Worm (Caenorhabditis elegans) whole organism, late embryonic: Measurements from ENCODE around the gene F25F2.1.

Source experiments
- C08G9.2 ChIP-seq: sonication (generic microtip); optimal IDR thresholded peaks from 2 replicates; lab custom pipeline; 2016; ENCODE audit warnings: mild to moderate bottlenecking, missing genetic modification characterization, moderate library complexity, missing compliant biosample characterization
- T23F11.4 ChIP-seq: fragments of 200-800 bp; sonication (Bioruptor generic); optimal IDR thresholded peaks from 2 replicates; lab custom pipeline; 2018; ENCODE audit warnings: mild to moderate bottlenecking, missing genetic modification characterization, missing compliant biosample characterization
- ahr-1 ChIP-seq: sonication (generic microtip); optimal IDR thresholded peaks from 2 replicates; lab custom pipeline; 2016; ENCODE audit warnings: missing genetic modification characterization, missing compliant biosample characterization
- ceh-18 ChIP-seq: sonication (generic microtip); optimal IDR thresholded peaks from 2 replicates; lab custom pipeline; 2016; ENCODE audit warnings: missing genetic modification characterization, missing compliant biosample characterization
- ceh-19 ChIP-seq: fragments of 200-800 bp; sonication (Bioruptor generic); optimal IDR thresholded peaks from 2 replicates; lab custom pipeline; 2018; ENCODE audit warnings: mild to moderate bottlenecking, missing genetic modification characterization, missing compliant biosample characterization
- ceh-22 ChIP-seq: sonication (generic microtip); optimal IDR thresholded peaks from 2 replicates; lab custom pipeline; 2017; ENCODE audit warnings: missing biosample characterization, missing genetic modification characterization
- ceh-24 ChIP-seq: sonication (generic microtip); optimal IDR thresholded peaks from 2 replicates; lab custom pipeline; 2016; ENCODE audit warnings: mild to moderate bottlenecking, missing genetic modification characterization, missing compliant biosample characterization
- ceh-30 ChIP-seq: fragments of 150-350 bp; optimal IDR thresholded peaks from 2 replicates; lab custom pipeline; 2014; ENCODE audit warnings: missing biosample characterization, missing genetic modification characterization
- ceh-31 ChIP-seq: sonication (generic microtip); optimal IDR thresholded peaks from 2 replicates; lab custom pipeline; 2016; ENCODE audit warnings: missing genetic modification characterization, missing compliant biosample characterization
- ceh-34 ChIP-seq: sonication (generic microtip); optimal IDR thresholded peaks from 2 replicates; lab custom pipeline; 2016; ENCODE audit warnings: mild to moderate bottlenecking, missing genetic modification characterization, missing compliant biosample characterization
- ceh-48 ChIP-seq: sonication (generic microtip); optimal IDR thresholded peaks from 2 replicates; lab custom pipeline; 2016; ENCODE audit warnings: missing genetic modification characterization, inconsistent platforms, missing compliant biosample characterization
- ceh-6 ChIP-seq: fragments of 200-800 bp; sonication (Bioruptor generic); optimal IDR thresholded peaks from 2 replicates; lab custom pipeline; 2018; ENCODE audit warnings: mild to moderate bottlenecking, missing genetic modification characterization, missing compliant biosample characterization
- ceh-9 ChIP-seq: sonication (generic microtip); optimal IDR thresholded peaks from 2 replicates; lab custom pipeline; 2016; ENCODE audit warnings: mild to moderate bottlenecking, missing genetic modification characterization, inconsistent platforms, missing compliant biosample characterization
- elt-2 ChIP-seq: sonication (generic microtip); optimal IDR thresholded peaks from 2 replicates; lab custom pipeline; 2016; ENCODE audit warnings: missing genetic modification reagents, missing genetic modification characterization, missing compliant biosample characterization
- ets-4 ChIP-seq: sonication (generic microtip); optimal IDR thresholded peaks from 2 replicates; lab custom pipeline; 2016; ENCODE audit warnings: missing genetic modification characterization, missing compliant biosample characterization
- fkh-10 ChIP-seq: fragments of 150-350 bp; optimal IDR thresholded peaks from 2 replicates; lab custom pipeline; 2014; ENCODE audit warnings: missing biosample characterization, missing genetic modification reagents, missing genetic modification characterization
- fkh-6 ChIP-seq: sonication (generic microtip); optimal IDR thresholded peaks from 2 replicates; lab custom pipeline; 2016; ENCODE audit warnings: missing genetic modification characterization, missing compliant biosample characterization
- hlh-13 ChIP-seq: fragments of 200-800 bp; sonication (Bioruptor generic); optimal IDR thresholded peaks from 2 replicates; lab custom pipeline; 2018; ENCODE audit warnings: mild to moderate bottlenecking, missing genetic modification characterization, missing compliant biosample characterization
- hlh-15 ChIP-seq: sonication (generic microtip); optimal IDR thresholded peaks from 2 replicates; lab custom pipeline; 2016; ENCODE audit warnings: missing genetic modification characterization, missing compliant biosample characterization
- hlh-30 ChIP-seq: sonication (generic microtip); optimal IDR thresholded peaks from 2 replicates; lab custom pipeline; 2017; ENCODE audit warnings: antibody characterized with exemption, missing genetic modification characterization, missing compliant biosample characterization; ENCODE audit not compliant: insufficient read depth
- lin-11 ChIP-seq: fragments of 200-800 bp; sonication (Bioruptor generic); optimal IDR thresholded peaks from 2 replicates; lab custom pipeline; 2018; ENCODE audit warnings: mild to moderate bottlenecking, missing genetic modification characterization, missing compliant biosample characterization
- nhr-11 ChIP-seq: fragments of 150-350 bp; optimal IDR thresholded peaks from 2 replicates; lab custom pipeline; 2014; ENCODE audit warnings: missing biosample characterization, missing genetic modification characterization
- nhr-232 ChIP-seq: sonication (generic microtip); optimal IDR thresholded peaks from 2 replicates; lab custom pipeline; 2016; ENCODE audit warnings: missing genetic modification characterization, missing compliant biosample characterization
- odd-2 ChIP-seq: sonication (generic microtip); optimal IDR thresholded peaks from 2 replicates; lab custom pipeline; 2017; ENCODE audit warnings: antibody characterized with exemption, mild to moderate bottlenecking, missing genetic modification characterization, missing compliant biosample characterization
- ref-2 ChIP-seq: sonication (generic microtip); optimal IDR thresholded peaks from 2 replicates; lab custom pipeline; 2016; ENCODE audit warnings: missing genetic modification characterization, missing compliant biosample characterization
- rnt-1 ChIP-seq: sonication (generic microtip); optimal IDR thresholded peaks from 2 replicates; lab custom pipeline; 2016; ENCODE audit warnings: missing genetic modification characterization, missing compliant biosample characterization
- sdc-2 ChIP-seq: sonication (generic microtip); optimal IDR thresholded peaks from 2 replicates; lab custom pipeline; 2016; ENCODE audit warnings: missing genotype, missing genetic modification characterization, missing compliant biosample characterization
- sox-4 ChIP-seq: sonication (generic microtip); optimal IDR thresholded peaks from 2 replicates; lab custom pipeline; 2017; ENCODE audit warnings: mild to moderate bottlenecking, missing genetic modification characterization, inconsistent platforms, missing compliant biosample characterization
- syd-9 ChIP-seq: sonication (generic microtip); optimal IDR thresholded peaks from 2 replicates; lab custom pipeline; 2016; ENCODE audit warnings: mild to moderate bottlenecking, missing genetic modification characterization, moderate library complexity, missing compliant biosample characterization
- tbx-2 ChIP-seq: sonication (generic microtip); optimal IDR thresholded peaks from 2 replicates; lab custom pipeline; 2016; ENCODE audit warnings: missing genetic modification characterization, missing compliant biosample characterization
- tbx-7 ChIP-seq: sonication (generic microtip); optimal IDR thresholded peaks from 2 replicates; lab custom pipeline; 2016; ENCODE audit warnings: missing genotype, missing genetic modification characterization, missing compliant biosample characterization
- unc-55 ChIP-seq: sonication (generic microtip); optimal IDR thresholded peaks from 2 replicates; lab custom pipeline; 2017; ENCODE audit warnings: missing biosample characterization, missing genetic modification reagents, missing genetic modification characterization
- unc-86 ChIP-seq: sonication (generic microtip); optimal IDR thresholded peaks from 2 replicates; lab custom pipeline; 2016; ENCODE audit warnings: missing genetic modification characterization, missing compliant biosample characterization

F25F2.1 gene

DNA sequence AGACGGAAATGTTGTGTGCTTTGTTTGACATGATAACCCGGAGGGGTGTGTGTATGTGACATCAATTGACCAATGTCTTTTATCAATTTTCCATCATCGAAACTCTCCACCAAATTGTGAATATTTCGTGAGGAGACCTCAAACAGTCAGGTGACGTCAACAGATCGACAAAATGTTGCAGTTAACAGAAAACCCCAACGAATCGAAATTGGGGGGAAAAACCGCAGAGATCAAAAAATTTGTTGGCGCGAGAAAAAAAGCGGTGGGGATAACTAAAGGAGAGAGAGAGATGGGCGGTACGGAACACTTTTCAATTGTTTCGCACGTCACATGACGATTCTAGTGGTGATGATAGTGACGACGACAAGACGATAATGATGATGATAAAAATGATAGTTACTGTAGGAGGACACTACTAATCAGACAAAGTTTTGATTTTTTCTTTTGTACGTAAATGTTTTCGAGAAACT, 14.1 kb upstream of the F25F2.1 start:
- TF ChIP-seq ceh-9 (tag; lab: Kevin White, UChicago) = no peak
- no peak for TF ChIP-seq ceh-19 (GFP tag; lab: Kevin White, UChicago)
- TF ChIP-seq unc-86 = no peak
- no peak for TF ChIP-seq ceh-31 (tag; lab: Kevin White, UChicago)
- no peak for TF ChIP-seq ets-4 (tag; lab: Kevin White, UChicago)
- no peak for TF ChIP-seq ahr-1 (tag; lab: Kevin White, UChicago)
- peak; percentile 50 for TF ChIP-seq elt-2 (tag; lab: Kevin White, UChicago)
- TF ChIP-seq unc-55 (GFP tag; lab: Kevin White, UChicago) = no peak
- TF ChIP-seq hlh-30 = peak; percentile 63

DNA sequence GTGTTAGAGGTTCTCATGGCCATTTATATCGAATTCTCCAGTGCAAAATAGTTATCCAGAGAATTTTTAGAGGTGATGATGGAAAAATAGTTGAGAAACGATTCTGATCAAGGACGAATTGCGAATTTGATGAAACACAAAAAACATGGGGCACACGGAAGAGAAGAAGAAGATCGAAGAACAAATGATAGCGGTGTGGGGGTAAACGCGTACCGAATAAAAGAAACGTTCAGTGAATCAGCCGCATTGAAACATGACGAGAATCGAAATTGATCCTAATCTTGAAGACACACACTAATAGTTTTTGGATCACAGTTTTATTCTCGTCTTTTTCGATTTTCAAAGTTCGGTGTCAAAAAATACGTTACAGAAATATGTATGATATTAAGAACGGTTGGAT, 13.4 kb upstream of the F25F2.1 start:
- TF ChIP-seq hlh-15 (tag; lab: Kevin White, UChicago) (no peak), tbx-7 (tag; lab: Kevin White, UChicago) (no peak), sdc-2 (tag; lab: Kevin White, UChicago) (no peak), hlh-13 (no peak), odd-2 (tag; lab: Kevin White, UChicago) (no peak), ceh-22 (tag; lab: Kevin White, UChicago) (no peak), ceh-6 (GFP tag; lab: Kevin White, UChicago) (no peak), sox-4 (no peak), nhr-11 (tag; lab: Kevin White, UChicago) (no peak), ceh-24 (tag; lab: Kevin White, UChicago) (no peak)

DNA sequence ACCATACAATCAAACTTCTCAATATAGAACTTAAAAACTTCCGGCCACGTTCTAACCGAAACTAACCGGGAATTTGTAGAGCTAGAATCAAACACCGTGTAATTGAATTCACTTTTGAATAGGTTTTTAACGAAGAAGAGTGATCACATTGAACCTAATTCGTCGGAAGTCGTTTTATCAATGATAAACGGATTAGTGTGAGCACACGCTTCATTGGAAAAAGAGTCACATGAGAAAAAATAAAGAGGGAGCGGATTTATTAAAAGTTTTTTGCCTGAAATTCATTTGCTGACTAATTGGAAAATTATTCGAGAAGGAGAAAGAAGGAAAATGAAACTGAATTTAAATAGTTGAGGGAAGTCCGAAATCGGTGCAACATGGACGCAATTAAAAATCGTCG, 13.0 kb upstream of the F25F2.1 start:
- TF ChIP-seq lin-11 = no peak
- no peak for TF ChIP-seq rnt-1 (tag; lab: Kevin White, UChicago)
- no peak for TF ChIP-seq ceh-9 (tag; lab: Kevin White, UChicago)
- no peak for TF ChIP-seq ceh-18 (tag; lab: Kevin White, UChicago)
- TF ChIP-seq odd-2 (tag; lab: Kevin White, UChicago) = no peak

DNA sequence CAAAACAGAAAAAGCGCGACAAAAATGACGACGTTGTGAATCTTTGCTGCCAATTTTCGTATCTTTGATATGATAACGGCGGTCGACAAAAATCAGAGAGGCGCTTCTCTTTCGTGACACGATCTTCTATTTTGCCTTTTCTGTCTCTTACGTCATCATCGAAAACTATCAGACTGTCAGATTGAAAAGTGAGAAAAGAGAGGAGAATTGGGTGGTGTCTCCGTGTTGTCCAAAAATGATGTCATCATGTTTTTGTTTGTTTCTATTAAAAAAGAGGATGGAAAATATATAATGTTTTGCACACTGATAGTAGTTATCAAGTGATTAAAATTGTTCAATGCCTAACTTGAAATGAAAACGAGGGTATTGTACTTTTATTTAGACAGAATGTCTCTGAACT, 12.6 kb upstream of the F25F2.1 start:
- TF ChIP-seq unc-55 (GFP tag; lab: Kevin White, UChicago) = no peak
- TF ChIP-seq, all 69 proteins: peak for 0

DNA sequence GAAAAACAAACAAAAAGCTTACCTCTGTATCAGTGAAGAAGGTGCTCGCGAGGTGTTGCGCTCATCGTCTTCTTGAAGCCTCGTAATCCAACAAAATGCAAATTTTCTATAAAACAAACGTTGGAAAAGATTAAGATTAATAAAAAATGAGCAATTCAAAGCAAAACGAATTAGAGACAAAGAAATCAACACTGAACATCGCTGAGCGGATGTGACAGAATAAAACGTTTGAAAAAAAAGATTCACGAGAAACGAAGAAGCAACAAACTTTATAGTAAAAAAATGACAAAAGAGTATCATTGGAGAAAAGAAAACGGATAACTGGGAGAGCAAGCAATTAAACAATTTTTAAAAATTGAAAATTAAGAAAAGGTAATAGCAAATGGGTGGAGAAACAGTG, 9.7 kb upstream of the F25F2.1 start, which contains the start of the genes C07G2.5 and atf-7:
TSS of gene C07G2.5 (minus strand) at position 101 of the 400 bp plus-strand sequence.
TSS of gene atf-7 (minus strand) at position 108 of the 400 bp plus-strand sequence.
- TF ChIP-seq fkh-6 (no peak), tbx-2 (tag; lab: Kevin White, UChicago) (no peak), C08G9.2 (tag; lab: Kevin White, UChicago) (no peak), ceh-34 (tag; lab: Kevin White, UChicago) (no peak), T23F11.4 (GFP tag; lab: Kevin White, UChicago) (no peak), nhr-232 (no peak)

DNA sequence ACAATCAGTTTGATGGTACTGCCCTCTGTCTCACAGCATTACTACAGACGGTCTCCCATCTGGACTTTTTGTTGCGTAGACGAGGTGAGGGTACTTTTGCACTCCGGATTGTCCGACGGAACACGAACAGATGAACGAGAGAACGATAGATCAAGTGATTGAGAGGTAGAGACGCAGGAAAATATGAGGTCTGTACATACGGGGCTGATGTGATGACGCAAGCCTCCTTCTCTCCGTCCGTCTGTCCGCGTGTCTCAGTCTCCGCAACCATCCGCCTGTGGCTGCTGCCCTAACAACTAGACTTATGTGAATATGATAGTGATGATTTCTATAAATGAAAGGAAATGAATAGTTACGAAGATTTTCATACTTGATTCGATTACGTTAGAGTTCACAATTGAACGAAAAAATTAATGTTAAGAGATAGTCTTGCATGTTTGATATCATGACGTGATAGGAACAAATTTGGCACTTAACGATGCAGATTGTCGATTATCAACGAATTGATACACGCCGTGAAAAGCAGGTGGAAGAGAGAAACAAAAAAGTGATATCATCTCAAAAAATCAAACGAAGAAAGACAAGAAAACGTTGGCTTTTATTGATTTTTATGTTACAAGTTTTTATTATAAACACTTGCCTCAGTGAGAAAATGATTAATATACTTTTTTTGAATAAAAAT, 6.0 kb upstream of the F25F2.1 start:
- TF ChIP-seq hlh-30 (peak; percentile 52), nhr-11 (tag; lab: Kevin White, UChicago) (no peak), ceh-30 (tag; lab: Kevin White, UChicago) (no peak), ref-2 (tag; lab: Kevin White, UChicago) (no peak), elt-2 (tag; lab: Kevin White, UChicago) (peak; percentile 67), fkh-10 (GFP tag; lab: Kevin White, UChicago) (no peak), hlh-15 (tag; lab: Kevin White, UChicago) (no peak), ceh-48 (tag; lab: Kevin White, UChicago) (no peak), unc-55 (GFP tag; lab: Kevin White, UChicago) (peak; percentile 49), syd-9 (tag; lab: Kevin White, UChicago) (no peak)
